Fruit fly (Drosophila melanogaster) whole organism, embryonic: ENCODE measurements around the gene CG10477.

Experiments
- CG12219 ChIP-seq: fragments of 200-800 bp; sonication (Bioruptor generic); optimal IDR thresholded peaks from 3 replicates; lab custom pipeline; 2018; ENCODE audit warnings: missing biosample characterization, mild to moderate bottlenecking, missing genetic modification characterization
- CG13123 ChIP-seq: fragments of 200-800 bp; sonication (Bioruptor generic); optimal IDR thresholded peaks from 2 replicates; lab custom pipeline; 2016; ENCODE audit warnings: missing biosample characterization, missing genetic modification characterization
- CG14014 ChIP-seq: fragments of 200-800 bp; sonication (Bioruptor generic); IDR thresholded peaks from 2 replicates; pipeline ENCODE4 v1.3.6; 2022; ENCODE audit warnings: missing biosample characterization, missing genetic modification characterization
- CG1603 ChIP-seq: fragments of 200-800 bp; sonication (Bioruptor generic); optimal IDR thresholded peaks from 2 replicates; lab custom pipeline; 2019; ENCODE audit warnings: missing biosample characterization, mild to moderate bottlenecking, missing genetic modification characterization, moderate library complexity
- CG31388 ChIP-seq: fragments of 200-800 bp; sonication (Bioruptor generic); optimal IDR thresholded peaks from 2 replicates; lab custom pipeline; 2016; ENCODE audit warnings: missing biosample characterization, missing genetic modification characterization
- CG32767 ChIP-seq: fragments of 200-800 bp; sonication (Bioruptor generic); IDR thresholded peaks from 2 replicates; pipeline ENCODE4 v1.3.6; 2022; ENCODE audit warnings: missing biosample characterization, missing genetic modification characterization
- CG3281 ChIP-seq: fragments of 200-800 bp; sonication (Bioruptor generic); optimal IDR thresholded peaks from 3 replicates; lab custom pipeline; 2017; ENCODE audit warnings: missing biosample characterization, mild to moderate bottlenecking, missing genetic modification characterization
- CG33557 ChIP-seq: fragments of 200-800 bp; sonication (Bioruptor generic); optimal IDR thresholded peaks from 2 replicates; lab custom pipeline; 2019; ENCODE audit warnings: missing biosample characterization, mild to moderate bottlenecking, missing genetic modification characterization, moderate library complexity
- CG4328 ChIP-seq: fragments of 200-800 bp; sonication (Bioruptor generic); optimal IDR thresholded peaks from 3 replicates; lab custom pipeline; 2017; ENCODE audit warnings: missing biosample characterization, missing genetic modification reagents, missing genetic modification characterization
- CG43689 ChIP-seq: fragments of 200-800 bp; sonication (Bioruptor generic); IDR thresholded peaks from 2 replicates; pipeline ENCODE4 v1.3.6; 2022; ENCODE audit warnings: missing biosample characterization, missing genetic modification characterization
- CG4707 ChIP-seq: fragments of 200-800 bp; sonication (Bioruptor generic); optimal IDR thresholded peaks from 2 replicates; lab custom pipeline; 2018; ENCODE audit warnings: missing biosample characterization, mild to moderate bottlenecking, missing genetic modification characterization, moderate library complexity
- CG5245 ChIP-seq: fragments of 200-800 bp; sonication (Bioruptor generic); optimal IDR thresholded peaks from 3 replicates; lab custom pipeline; 2016; ENCODE audit warnings: missing biosample characterization, missing genetic modification characterization
- CG6791 ChIP-seq: fragments of 200-800 bp; sonication (Bioruptor generic); IDR thresholded peaks from 3 replicates; pipeline ENCODE4 v1.3.6; 2022; ENCODE audit warnings: missing biosample characterization, missing genetic modification characterization; ENCODE audit not compliant: partially characterized antibody
- CG6854 ChIP-seq: fragments of 200-800 bp; sonication (Bioruptor generic); optimal IDR thresholded peaks from 3 replicates; lab custom pipeline; 2017; ENCODE audit warnings: missing biosample characterization, mild to moderate bottlenecking, missing genetic modification characterization
- CG8089 ChIP-seq: fragments of 200-800 bp; sonication (Bioruptor generic); optimal IDR thresholded peaks from 3 replicates; lab custom pipeline; 2016; ENCODE audit warnings: missing biosample characterization, missing genetic modification characterization
- CG8944 ChIP-seq: fragments of 200-800 bp; sonication (Bioruptor generic); optimal IDR thresholded peaks from 3 replicates; lab custom pipeline; 2016; ENCODE audit warnings: missing biosample characterization, missing genetic modification characterization
- CG9876 ChIP-seq: fragments of 200-800 bp; sonication (Bioruptor generic); optimal IDR thresholded peaks from 2 replicates; lab custom pipeline; 2016; ENCODE audit warnings: missing biosample characterization, missing genetic modification characterization
- CHES-1-like ChIP-seq: fragments of 200-800 bp; sonication (Bioruptor generic); optimal IDR thresholded peaks from 2 replicates; lab custom pipeline; 2016; ENCODE audit warnings: missing biosample characterization, missing genetic modification characterization
- Camta ChIP-seq: fragments of 200-800 bp; sonication (Bioruptor generic); optimal IDR thresholded peaks from 2 replicates; lab custom pipeline; 2016; ENCODE audit warnings: missing biosample characterization, missing genetic modification characterization
- Chrac-16 ChIP-seq: fragments of 200-800 bp; sonication (Bioruptor generic); optimal IDR thresholded peaks from 3 replicates; lab custom pipeline; 2016; ENCODE audit warnings: missing biosample characterization, missing genetic modification characterization
- Dbx ChIP-seq: fragments of 200-800 bp; sonication (Bioruptor generic); IDR thresholded peaks from 3 replicates; pipeline ENCODE4 v1.3.6; 2022; ENCODE audit warnings: missing biosample characterization, missing genetic modification characterization
- Deaf1 ChIP-seq: fragments of 200-800 bp; optimal IDR thresholded peaks from 3 replicates; lab custom pipeline; 2019; ENCODE audit warnings: missing biosample characterization, mild to moderate bottlenecking, missing genetic modification characterization, moderate library complexity
- HLH4C ChIP-seq: fragments of 200-800 bp; sonication (Bioruptor generic); IDR thresholded peaks from 3 replicates; pipeline ENCODE4 v1.3.6; 2022; ENCODE audit warnings: missing biosample characterization, missing genetic modification characterization; ENCODE audit not compliant: partially characterized antibody
- Hr51 ChIP-seq, 2 experiments: fragments of 200-800 bp; sonication (Bioruptor generic); optimal IDR thresholded peaks; 2 replicates in 1 of 2; 3 replicates in 1 of 2; lab custom pipeline; 2016 to 2018; ENCODE audit warnings: missing biosample characterization in 2 of 2, missing genetic modification characterization in 2 of 2, mild to moderate bottlenecking in 1 of 2, moderate library complexity in 1 of 2
- Neu2 ChIP-seq: fragments of 200-800 bp; sonication (Bioruptor generic); optimal IDR thresholded peaks from 3 replicates; lab custom pipeline; 2016; ENCODE audit warnings: missing biosample characterization, missing genetic modification characterization, borderline replicate concordance
- Nf-YA ChIP-seq: fragments of 200-800 bp; sonication (Bioruptor generic); IDR thresholded peaks from 2 replicates; pipeline ENCODE4 v1.3.6; 2022; ENCODE audit warnings: missing biosample characterization, missing genetic modification characterization
- Nf-YC ChIP-seq: fragments of 200-800 bp; optimal IDR thresholded peaks from 3 replicates; lab custom pipeline; 2019; ENCODE audit warnings: missing biosample characterization, mild to moderate bottlenecking, missing genetic modification characterization, moderate library complexity
- Rfx ChIP-seq: fragments of 200-800 bp; sonication (Bioruptor generic); IDR thresholded peaks from 2 replicates; pipeline ENCODE4 v1.3.6; 2022; ENCODE audit warnings: missing biosample characterization, missing genetic modification characterization
- Side ChIP-seq: fragments of 200-800 bp; sonication (Bioruptor generic); optimal IDR thresholded peaks from 2 replicates; lab custom pipeline; 2016; ENCODE audit warnings: missing biosample characterization, missing genetic modification characterization
- ac ChIP-seq: fragments of 200-800 bp; sonication (Bioruptor generic); optimal IDR thresholded peaks from 3 replicates; lab custom pipeline; 2017; ENCODE audit warnings: missing biosample characterization, mild to moderate bottlenecking, missing genetic modification characterization
- br ChIP-seq: fragments of >200 bp; optimal IDR thresholded peaks from 2 replicates; lab custom pipeline; 2017
- cwo ChIP-seq: fragments of 200-800 bp; sonication (Bioruptor generic); optimal IDR thresholded peaks from 3 replicates; lab custom pipeline; 2017; ENCODE audit warnings: missing biosample characterization, missing genetic modification characterization, mild to moderate bottlenecking, moderate library complexity, missing genetic modification reagents
- dimm ChIP-seq: fragments of 200-800 bp; sonication (Bioruptor generic); IDR thresholded peaks from 2 replicates; pipeline ENCODE4 v1.3.6; 2022; ENCODE audit warnings: missing biosample characterization, missing genetic modification characterization
- eyg ChIP-seq: fragments of 200-800 bp; sonication (Bioruptor generic); optimal IDR thresholded peaks from 3 replicates; lab custom pipeline; 2016; ENCODE audit warnings: missing biosample characterization, missing genetic modification characterization
- grau ChIP-seq: fragments of 200-800 bp; optimal IDR thresholded peaks from 3 replicates; lab custom pipeline; 2019; ENCODE audit warnings: missing biosample characterization, mild to moderate bottlenecking, missing genetic modification characterization, moderate library complexity
- gro ChIP-seq: fragments of 200-800 bp; sonication (Bioruptor generic); optimal IDR thresholded peaks from 2 replicates; lab custom pipeline; 2016; ENCODE audit warnings: missing biosample characterization, missing genetic modification characterization
- hbn ChIP-seq: fragments of 200-800 bp; sonication (Bioruptor generic); IDR thresholded peaks from 2 replicates; pipeline ENCODE4 v1.3.6; 2022; ENCODE audit warnings: missing biosample characterization, missing genetic modification characterization; ENCODE audit not compliant: partially characterized antibody
- jing ChIP-seq: fragments of 200-800 bp; sonication (Bioruptor generic); optimal IDR thresholded peaks from 2 replicates; lab custom pipeline; 2018; ENCODE audit warnings: missing biosample characterization, mild to moderate bottlenecking, missing genetic modification characterization
- kah ChIP-seq: fragments of 200-800 bp; sonication (Bioruptor generic); optimal IDR thresholded peaks from 2 replicates; lab custom pipeline; 2018; ENCODE audit warnings: missing biosample characterization, mild to moderate bottlenecking, missing genetic modification characterization
- kay ChIP-seq: fragments of 200-800 bp; sonication (Bioruptor generic); optimal IDR thresholded peaks from 2 replicates; lab custom pipeline; 2016; ENCODE audit warnings: missing biosample characterization, missing genetic modification characterization
- lab ChIP-seq: fragments of 200-800 bp; sonication (Bioruptor generic); optimal IDR thresholded peaks from 3 replicates; lab custom pipeline; 2017; ENCODE audit warnings: missing biosample characterization, missing genetic modification characterization, mild to moderate bottlenecking, moderate library complexity, missing genetic modification reagents
- mirr ChIP-seq: fragments of 200-800 bp; sonication (Bioruptor generic); optimal IDR thresholded peaks from 3 replicates; lab custom pipeline; 2018; ENCODE audit warnings: missing biosample characterization, mild to moderate bottlenecking, missing genetic modification characterization
- nerfin-1 ChIP-seq: fragments of 200-800 bp; sonication (Bioruptor generic); optimal IDR thresholded peaks from 3 replicates; lab custom pipeline; 2019; ENCODE audit warnings: missing biosample characterization, mild to moderate bottlenecking, missing genetic modification characterization, moderate library complexity
- p53 ChIP-seq: fragments of 200-800 bp; sonication (Bioruptor generic); optimal IDR thresholded peaks from 2 replicates; lab custom pipeline; 2016; ENCODE audit warnings: missing biosample characterization, missing genetic modification characterization
- pan ChIP-seq, 4 experiments: fragments of >200 bp in 3 of 4; fragments of 200-800 bp in 1 of 4; sonication (Bioruptor generic) in 1 of 4; optimal IDR thresholded peaks in 3 of 4; IDR thresholded peaks in 1 of 4; 2 replicates each; pipeline versions ENCODE4 v1.3.6 to Lab custom; 2017 to 2022; ENCODE audit warnings: missing biosample characterization in 2 of 4, missing genetic modification characterization in 2 of 4, mixed read lengths in 1 of 4
- pfk ChIP-seq: fragments of 200-800 bp; sonication (Bioruptor generic); optimal IDR thresholded peaks from 2 replicates; lab custom pipeline; 2018; ENCODE audit warnings: missing biosample characterization, mild to moderate bottlenecking, missing genetic modification characterization, moderate library complexity
- sisA ChIP-seq: fragments of 200-800 bp; sonication (Bioruptor generic); IDR thresholded peaks from 2 replicates; pipeline ENCODE4 v1.3.6; 2022; ENCODE audit warnings: missing biosample characterization, missing genetic modification characterization
- stc ChIP-seq: fragments of 200-800 bp; sonication (Bioruptor generic); IDR thresholded peaks from 2 replicates; pipeline ENCODE4 v1.3.6; 2022; ENCODE audit warnings: missing biosample characterization, missing genetic modification characterization
- yki ChIP-seq: fragments of >200 bp; optimal IDR thresholded peaks from 3 replicates; lab custom pipeline; 2018

Gene CG10477

DNA sequence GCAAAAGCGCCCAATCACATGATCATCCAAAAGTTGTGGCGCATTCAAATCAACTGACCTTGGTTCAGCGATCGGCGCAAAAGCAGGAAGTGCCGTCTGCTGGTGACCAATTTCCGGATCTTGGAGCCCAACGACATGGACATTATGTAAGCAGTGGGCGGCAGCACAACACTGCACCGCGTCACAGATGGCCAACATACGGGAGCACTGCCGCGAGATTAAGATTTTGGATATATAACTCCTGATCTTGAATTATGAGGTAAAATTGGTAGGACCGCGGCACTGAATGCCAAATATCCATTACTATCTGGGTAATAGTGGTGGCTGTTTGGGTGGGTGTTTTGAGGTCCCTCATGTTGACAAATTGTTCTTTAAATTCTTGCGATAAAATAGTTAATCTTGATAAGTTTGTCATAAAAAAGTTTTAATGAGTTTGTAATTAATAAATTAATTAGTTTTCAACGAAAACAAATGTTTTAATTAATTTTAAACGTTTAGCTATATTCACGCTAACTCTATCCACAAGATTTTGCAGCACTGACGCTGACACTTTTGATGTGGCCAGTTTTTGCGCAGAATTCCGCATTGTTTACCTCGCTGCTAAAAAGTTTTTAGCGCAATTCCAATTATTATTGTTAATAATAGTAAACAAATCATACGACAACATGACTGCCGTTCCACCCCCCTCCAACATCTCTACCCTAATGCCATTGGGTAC is 40.7 kb upstream of the CG10477 start, which contains the start of the genes CG13295 and CG6610 (continued):
- TF ChIP-seq CG6854 (GFP tag; lab: Kevin White, UChicago) = no peak
- peak; percentile 26 for TF ChIP-seq CHES-1-like (GFP tag; lab: Kevin White, UChicago)
- no peak for TF ChIP-seq dimm (GFP tag; lab: Robert Waterston, UW)
- TF ChIP-seq Rfx = peak; percentile 72
- peak; percentile 30 for TF ChIP-seq Camta (GFP tag; lab: Kevin White, UChicago)
- TF ChIP-seq stc (GFP tag; lab: Robert Waterston, UW) = no peak
- TF ChIP-seq kah = peak; percentile 5
- no peak for TF ChIP-seq jing (GFP tag; lab: Kevin White, UChicago)
- TF ChIP-seq p53 (GFP tag; lab: Kevin White, UChicago) = no peak
- TF ChIP-seq kay = no peak
- no peak for TF ChIP-seq eyg (GFP tag; lab: Kevin White, UChicago)
- no peak for TF ChIP-seq CG8944 (GFP tag; lab: Kevin White, UChicago)
- TF ChIP-seq Hr51 (GFP tag; optimal IDR thresholded peaks at IDR 0.05; lab: Kevin White, UChicago) = peak; percentile 59 to 68
- no peak for TF ChIP-seq Neu2 (GFP tag; lab: Kevin White, UChicago)
- peak; percentile 60 for TF ChIP-seq Nf-YC
- peak; percentile 47 for TF ChIP-seq Chrac-16 (GFP tag; lab: Kevin White, UChicago)
- TF ChIP-seq Nf-YA = no peak
- no peak for TF ChIP-seq CG31388 (GFP tag; lab: Kevin White, UChicago)
- TF ChIP-seq lab (GFP tag; lab: Kevin White, UChicago) = peak; percentile 61
- no peak for TF ChIP-seq ac
- peak; percentile 38; the same call in 1 of the 2 replicates for TF ChIP-seq CG32767 (GFP tag; lab: Robert Waterston, UW)
- TF ChIP-seq CG33557 (GFP tag; lab: Kevin White, UChicago) = peak; percentile 47
- TF ChIP-seq CG14014 (GFP tag; lab: Robert Waterston, UW) = 0 out of 2 replicates have a peak, but pooled peaks have one; percentile 44
- no peak for TF ChIP-seq yki
- TF ChIP-seq CG1603 (tag; lab: Kevin White, UChicago) = no peak
- TF ChIP-seq CG3281 (GFP tag; lab: Kevin White, UChicago) = peak; percentile 56
- TF ChIP-seq CG9876 (GFP tag; lab: Kevin White, UChicago) = no peak
- no peak for TF ChIP-seq CG5245 (GFP tag; lab: Kevin White, UChicago)
- no peak for TF ChIP-seq CG8089 (GFP tag; lab: Kevin White, UChicago)
- peak; percentile 61 for TF ChIP-seq nerfin-1
- TF ChIP-seq hbn (GFP tag; lab: Robert Waterston, UW) = no peak
- no peak for TF ChIP-seq CG43689 (GFP tag; lab: Robert Waterston, UW)
- peak; percentile 46; the same call in 1 of the 2 replicates for TF ChIP-seq sisA (GFP tag; lab: Robert Waterston, UW)
- 0 out of 3 replicates have a peak, but pooled peaks have one; percentile 55 for TF ChIP-seq Dbx
- TF ChIP-seq pfk = no peak
- TF ChIP-seq mirr (GFP tag; lab: Kevin White, UChicago) = no peak
- no peak for TF ChIP-seq gro (GFP tag; lab: Kevin White, UChicago)
- peak; percentile 29 for TF ChIP-seq Side (GFP tag; lab: Kevin White, UChicago)
- no peak for TF ChIP-seq CG13123 (GFP tag; lab: Kevin White, UChicago)
- no peak for TF ChIP-seq CG6791
- TF ChIP-seq br (lab: Kevin White, UChicago) = no peak
- no peak for TF ChIP-seq CG4707 (GFP tag; lab: Kevin White, UChicago)
- TF ChIP-seq CG4328 (GFP tag; lab: Kevin White, UChicago) = peak; percentile 61
- TF ChIP-seq CG12219 (GFP tag; lab: Kevin White, UChicago) = peak; percentile 4
- TF ChIP-seq pan (optimal IDR thresholded peaks at IDR 0.05; lab: Kevin White, UChicago) = no peak
- TF ChIP-seq pan (GFP tag; optimal IDR thresholded peaks at IDR 0.05 in 1 of 2, IDR thresholded peaks at IDR 0.05 in 1 of 2) = no peak
- peak; percentile 27 for TF ChIP-seq Deaf1
- no peak for TF ChIP-seq HLH4C (GFP tag; lab: Robert Waterston, UW)
- TF ChIP-seq cwo = no peak
- peak; percentile 73 for TF ChIP-seq grau (tag; lab: Kevin White, UChicago)
